Fruit fly (Drosophila melanogaster) Kc167 (cell line): ENCODE data around the gene Idh3b.

ENCODE experiments used
- Sin3A ChIP-seq: fragments of >200 bp; optimal IDR thresholded peaks from 2 replicates; lab custom pipeline; 2018; ENCODE audit warnings: missing external identifiers
- h ChIP-seq: fragments of >200 bp; optimal IDR thresholded peaks from 3 replicates; lab custom pipeline; 2018; ENCODE audit warnings: missing external identifiers
- psq ChIP-seq: fragments of >200 bp; optimal IDR thresholded peaks from 2 replicates; lab custom pipeline; 2017; ENCODE audit warnings: missing external identifiers
- ttk ChIP-seq: sonication (Bioruptor generic); optimal IDR thresholded peaks from 2 replicates; lab custom pipeline; 2017; ENCODE audit warnings: missing external identifiers

dm6 chr3R:21987546-21987945, 31.6 kb downstream of the Idh3b start:
- TF ChIP-seq Sin3A (lab: Kevin White, UChicago), result no peak
- TF ChIP-seq psq (lab: Kevin White, UChicago), result no peak
- TF ChIP-seq h (lab: Kevin White, UChicago), result no peak
- no peak for TF ChIP-seq ttk (lab: Kevin White, UChicago)
